Worm (Caenorhabditis elegans) whole organism, L4 larva: ENCODE data around the gene F58F9.9.

Experiments
- D1046.2 ChIP-seq: fragments of 200-800 bp; sonication (Bioruptor generic); IDR thresholded peaks from 2 replicates; pipeline ENCODE4 v1.3.6; 2022; ENCODE audit warnings: missing genetic modification characterization, missing compliant biosample characterization
- F10B5.3 ChIP-seq: sonication (generic microtip); optimal IDR thresholded peaks from 2 replicates; lab custom pipeline; 2016; ENCODE audit warnings: mild to moderate bottlenecking, missing genetic modification characterization, missing compliant biosample characterization
- F37D6.2 ChIP-seq: sonication (generic microtip); optimal IDR thresholded peaks from 2 replicates; lab custom pipeline; 2016; ENCODE audit warnings: mild to moderate bottlenecking, missing genetic modification characterization, missing compliant biosample characterization
- F49E8.2 ChIP-seq: sonication (generic microtip); optimal IDR thresholded peaks from 2 replicates; lab custom pipeline; 2016; ENCODE audit warnings: missing compliant biosample characterization, mild to moderate bottlenecking, missing genetic modification characterization, borderline replicate concordance
- T20F7.1 ChIP-seq: fragments of 200-800 bp; sonication (Bioruptor generic); optimal IDR thresholded peaks from 2 replicates; lab custom pipeline; 2018; ENCODE audit warnings: mild to moderate bottlenecking, missing genetic modification characterization, missing compliant biosample characterization
- Y5F2A.4 ChIP-seq: fragments of 200-800 bp; sonication (Bioruptor generic); optimal IDR thresholded peaks from 2 replicates; lab custom pipeline; 2018; ENCODE audit warnings: mild to moderate bottlenecking, missing genetic modification characterization, missing compliant biosample characterization
- aha-1 ChIP-seq: fragments of 150-350 bp; peaks from one replicate; lab custom pipeline; 2014; ENCODE audit warnings: missing biosample characterization, missing genetic modification characterization
- aly-2 ChIP-seq: sonication (generic microtip); optimal IDR thresholded peaks from 2 replicates; lab custom pipeline; 2018; ENCODE audit warnings: missing biosample characterization, missing genetic modification characterization
- ceh-20 ChIP-seq: fragments of 200-800 bp; sonication (Bioruptor generic); IDR thresholded peaks from 2 replicates; pipeline ENCODE4 v1.3.6; 2022; ENCODE audit warnings: missing genetic modification reagents, missing genetic modification characterization, missing compliant biosample characterization
- ceh-28 ChIP-seq: fragments of 150-350 bp; optimal IDR thresholded peaks from 2 replicates; lab custom pipeline; 2014; ENCODE audit warnings: missing biosample characterization, missing genetic modification reagents, missing genetic modification characterization
- ceh-62 ChIP-seq: sonication (generic microtip); optimal IDR thresholded peaks from 2 replicates; lab custom pipeline; 2017; ENCODE audit warnings: missing biosample characterization, missing genetic modification characterization
- daf-12 ChIP-seq: fragments of 150-350 bp; optimal IDR thresholded peaks from 2 replicates; lab custom pipeline; 2014; ENCODE audit warnings: missing biosample characterization, missing genetic modification reagents, missing genetic modification characterization
- daf-16 ChIP-seq, 3 experiments: sonication (generic microtip); optimal IDR thresholded peaks; 2 replicates each; lab custom pipeline; 2016 to 2017; ENCODE audit warnings: missing genetic modification characterization in 3 of 3, missing genetic modification reagents in 3 of 3, mild to moderate bottlenecking in 2 of 3, missing compliant biosample characterization in 2 of 3, missing biosample characterization in 1 of 3, moderate library complexity in 1 of 3
- daf-19 ChIP-seq: fragments of 200-800 bp; sonication (Bioruptor generic); conservative IDR thresholded peaks from 2 replicates; pipeline ENCODE4 v1.3.6; 2022; ENCODE audit warnings: missing genetic modification characterization, missing compliant biosample characterization
- dmd-8 ChIP-seq: fragments of 200-800 bp; sonication (Bioruptor generic); IDR thresholded peaks from 2 replicates; pipeline ENCODE4 v1.3.6; 2022; ENCODE audit warnings: missing genetic modification characterization, missing compliant biosample characterization
- duxl-1 ChIP-seq: sonication (generic microtip); optimal IDR thresholded peaks from 2 replicates; lab custom pipeline; 2016; ENCODE audit warnings: mild to moderate bottlenecking, missing genetic modification characterization, moderate library complexity, missing compliant biosample characterization; ENCODE audit not compliant: poor library complexity
- fkh-10 ChIP-seq: fragments of 150-350 bp; optimal IDR thresholded peaks from 2 replicates; lab custom pipeline; 2014; ENCODE audit warnings: missing biosample characterization, missing genetic modification reagents, missing genetic modification characterization
- fos-1 ChIP-seq: fragments of 150-350 bp; optimal IDR thresholded peaks from 2 replicates; lab custom pipeline; 2014; ENCODE audit warnings: missing biosample characterization, missing genetic modification characterization
- hif-1 ChIP-seq, 2 experiments: sonication (generic microtip); optimal IDR thresholded peaks; 2 replicates each; lab custom pipeline; 2016 to 2017; ENCODE audit warnings: missing compliant biosample characterization in 2 of 2, missing genetic modification characterization in 2 of 2, missing genetic modification reagents in 2 of 2, missing genotype in 2 of 2, mild to moderate bottlenecking in 1 of 2
- hmg-1.1 ChIP-seq: fragments of 200-800 bp; sonication (Bioruptor generic); IDR thresholded peaks from 2 replicates; pipeline ENCODE4 v1.3.6; 2022; ENCODE audit warnings: missing genetic modification reagents, missing genetic modification characterization, missing compliant biosample characterization
- jun-1 ChIP-seq: fragments of 150-350 bp; optimal IDR thresholded peaks from 2 replicates; lab custom pipeline; 2014; ENCODE audit warnings: missing biosample characterization, missing genetic modification reagents, missing genetic modification characterization
- lim-7 ChIP-seq: fragments of 200-800 bp; sonication (Bioruptor generic); IDR thresholded peaks from 2 replicates; pipeline ENCODE4 v1.3.6; 2022; ENCODE audit warnings: missing genetic modification characterization, missing compliant biosample characterization
- lin-1 ChIP-seq: fragments of 200-800 bp; sonication (Bioruptor generic); IDR thresholded peaks from 2 replicates; pipeline ENCODE4 v1.3.6; 2022; ENCODE audit warnings: missing genetic modification reagents, missing genetic modification characterization, missing compliant biosample characterization
- lin-15B ChIP-seq: fragments of 150-350 bp; sonication (generic microtip); optimal IDR thresholded peaks from 3 replicates; lab custom pipeline; 2014; ENCODE audit warnings: missing biosample characterization, missing genetic modification characterization
- lin-39 ChIP-seq: fragments of 150-350 bp; optimal IDR thresholded peaks from 2 replicates; lab custom pipeline; 2014; ENCODE audit warnings: missing biosample characterization, missing genetic modification reagents, missing genetic modification characterization
- madf-5 ChIP-seq, 2 experiments: fragments of 200-800 bp; sonication (Bioruptor generic); IDR thresholded peaks; 2 replicates each; pipeline ENCODE4 v1.3.6; 2022; ENCODE audit warnings: missing compliant biosample characterization in 2 of 2, missing genetic modification characterization in 2 of 2
- mdt-29 ChIP-seq: fragments of 200-800 bp; sonication (Bioruptor generic); IDR thresholded peaks from 2 replicates; pipeline ENCODE4 v1.3.6; 2022; ENCODE audit warnings: missing genetic modification reagents, missing genetic modification characterization, missing compliant biosample characterization
- mxl-2 ChIP-seq: fragments of 200-800 bp; sonication (Bioruptor generic); conservative IDR thresholded peaks from 2 replicates; pipeline ENCODE4 v1.3.6; 2022; ENCODE audit warnings: missing genetic modification reagents, missing genetic modification characterization, missing compliant biosample characterization
- nhr-111 ChIP-seq: fragments of 200-800 bp; sonication (Bioruptor generic); optimal IDR thresholded peaks from 2 replicates; lab custom pipeline; 2018; ENCODE audit warnings: mild to moderate bottlenecking, missing genetic modification characterization, missing compliant biosample characterization
- nhr-28 ChIP-seq: fragments of 150-350 bp; optimal IDR thresholded peaks from 2 replicates; lab custom pipeline; 2014; ENCODE audit warnings: missing biosample characterization, missing genetic modification characterization
- nhr-76 ChIP-seq: fragments of 150-350 bp; optimal IDR thresholded peaks from 2 replicates; lab custom pipeline; 2014; ENCODE audit warnings: missing biosample characterization, missing genetic modification characterization
- nhr-77 ChIP-seq: fragments of 150-350 bp; optimal IDR thresholded peaks from 2 replicates; lab custom pipeline; 2014; ENCODE audit warnings: missing biosample characterization, missing genetic modification characterization
- pha-4 ChIP-seq, 2 experiments: fragments of 150-350 bp in 1 of 2; fragments of 200-800 bp in 1 of 2; sonication (Bioruptor generic) in 1 of 2; IDR thresholded peaks in 1 of 2; optimal IDR thresholded peaks in 1 of 2; 2 replicates each; pipeline versions ENCODE4 v1.3.6 to Lab custom; 2014 to 2022; ENCODE audit warnings: missing genetic modification characterization in 2 of 2, missing genetic modification reagents in 2 of 2, missing biosample characterization in 1 of 2, missing compliant biosample characterization in 1 of 2
- saeg-2 ChIP-seq: fragments of 200-800 bp; sonication (Bioruptor generic); IDR thresholded peaks from 2 replicates; pipeline ENCODE4 v1.3.6; 2022; ENCODE audit warnings: missing genetic modification reagents, missing genetic modification characterization, missing compliant biosample characterization
- sdz-12 ChIP-seq: fragments of 200-800 bp; sonication (Bioruptor generic); optimal IDR thresholded peaks from 2 replicates; lab custom pipeline; 2018; ENCODE audit warnings: mild to moderate bottlenecking, missing genetic modification characterization, missing compliant biosample characterization
- skn-1 ChIP-seq: fragments of 150-350 bp; optimal IDR thresholded peaks from 2 replicates; lab custom pipeline; 2014; ENCODE audit warnings: missing biosample characterization, missing genetic modification characterization
- snpc-1.2 ChIP-seq: fragments of 200-800 bp; sonication (Bioruptor generic); IDR thresholded peaks from 2 replicates; pipeline ENCODE4 v1.3.6; 2022; ENCODE audit warnings: missing genetic modification reagents, missing genetic modification characterization, missing compliant biosample characterization
- snpc-4 ChIP-seq: fragments of 150-350 bp; optimal IDR thresholded peaks from 2 replicates; lab custom pipeline; 2014; ENCODE audit warnings: missing biosample characterization, missing genetic modification characterization
- tra-1 ChIP-seq: fragments of 200-800 bp; sonication (Bioruptor generic); IDR thresholded peaks from 2 replicates; pipeline ENCODE4 v1.3.6; 2022; ENCODE audit warnings: missing genetic modification reagents, missing genetic modification characterization, missing compliant biosample characterization
- unc-130 ChIP-seq: sonication (generic microtip); optimal IDR thresholded peaks from 2 replicates; lab custom pipeline; 2016; ENCODE audit warnings: missing genetic modification reagents, missing genetic modification characterization, missing compliant biosample characterization
- unc-62 ChIP-seq, 3 experiments: fragments of 150-350 bp in 1 of 3; sonication (generic microtip); optimal IDR thresholded peaks in 2 of 3; peaks in 1 of 3; 1 replicate in 1 of 3; 2 replicates in 2 of 3; lab custom pipeline; 2014 to 2017; ENCODE audit warnings: missing biosample characterization in 3 of 3, missing genetic modification characterization in 3 of 3, missing genetic modification reagents in 3 of 3, missing genotype in 1 of 3
- vab-7 ChIP-seq: fragments of 200-800 bp; sonication (Bioruptor generic); IDR thresholded peaks from 2 replicates; pipeline ENCODE4 v1.3.6; 2022; ENCODE audit warnings: missing genetic modification reagents, missing genetic modification characterization, missing compliant biosample characterization
- zip-11 ChIP-seq: fragments of 200-800 bp; sonication (Bioruptor generic); IDR thresholded peaks from 2 replicates; pipeline ENCODE4 v1.3.6; 2022; ENCODE audit warnings: missing genetic modification characterization, missing compliant biosample characterization

Gene F58F9.9

DNA sequence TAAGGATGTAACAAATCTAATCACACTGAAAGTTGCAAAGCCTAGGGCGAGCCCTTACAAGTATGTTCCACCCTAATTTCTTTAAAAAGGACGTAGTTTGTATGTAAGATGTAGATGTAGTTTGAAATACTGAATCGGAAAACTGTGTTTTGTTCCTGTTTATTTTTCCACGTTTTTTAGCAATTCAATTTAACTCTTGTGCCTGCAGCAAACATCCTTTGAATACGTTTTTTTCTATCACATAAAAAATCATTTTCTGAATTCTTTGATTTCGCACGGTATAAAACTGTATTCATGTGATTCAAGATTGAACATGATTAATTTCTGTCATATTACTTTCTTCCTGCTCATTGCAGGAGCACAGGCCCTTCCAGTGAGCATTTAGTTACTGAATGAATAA lies at the start of gene F58F9.9:
F58F9.9 (plus strand) TSS at position 301 of the 400 bp plus-strand sequence.
- no peak for TF ChIP-seq F10B5.3 (tag; lab: Kevin White, UChicago)
- TF ChIP-seq lim-7 (GFP tag; lab: Robert Waterston, UW), result no peak
- no peak for TF ChIP-seq ceh-28 (tag; lab: Kevin White, UChicago)
- no peak for TF ChIP-seq lin-1
- TF ChIP-seq ceh-62, result no peak

DNA sequence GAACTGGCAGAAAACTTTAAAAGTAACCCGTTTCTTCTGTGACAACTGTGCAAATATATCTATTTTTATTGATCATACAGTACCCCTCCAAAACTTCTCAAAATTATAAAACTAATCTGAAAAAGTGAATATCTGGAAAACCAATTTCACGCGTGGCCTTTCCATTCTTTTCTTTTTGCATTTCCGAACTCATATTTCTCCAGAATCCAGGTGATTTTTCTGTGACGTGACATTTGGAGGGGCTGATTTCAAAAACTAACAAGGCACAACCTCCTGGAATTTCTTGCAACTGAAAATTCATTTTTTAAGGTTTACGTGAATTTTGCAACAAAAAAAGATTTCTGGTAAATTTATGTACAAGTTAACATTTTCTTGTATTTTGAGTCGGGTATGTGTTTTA lies 39.8 kb upstream of the F58F9.9 start:
- no peak for TF ChIP-seq nhr-77
- TF ChIP-seq aha-1 (tag; lab: Kevin White, UChicago), result no peak
- no peak for TF ChIP-seq lin-15B (tag; lab: Kevin White, UChicago)
- no peak for TF ChIP-seq F49E8.2
- TF ChIP-seq unc-62 (GFP tag; optimal IDR thresholded peaks at IDR 0.05 in 1 of 2; lab: Kevin White, UChicago), result peak in 1 of 2 experiments; percentile 48
- TF ChIP-seq unc-62 (tag; optimal IDR thresholded peaks at IDR 0.05; lab: Kevin White, UChicago), result no peak
- TF ChIP-seq saeg-2 (GFP tag; lab: Robert Waterston, UW), result no peak

DNA sequence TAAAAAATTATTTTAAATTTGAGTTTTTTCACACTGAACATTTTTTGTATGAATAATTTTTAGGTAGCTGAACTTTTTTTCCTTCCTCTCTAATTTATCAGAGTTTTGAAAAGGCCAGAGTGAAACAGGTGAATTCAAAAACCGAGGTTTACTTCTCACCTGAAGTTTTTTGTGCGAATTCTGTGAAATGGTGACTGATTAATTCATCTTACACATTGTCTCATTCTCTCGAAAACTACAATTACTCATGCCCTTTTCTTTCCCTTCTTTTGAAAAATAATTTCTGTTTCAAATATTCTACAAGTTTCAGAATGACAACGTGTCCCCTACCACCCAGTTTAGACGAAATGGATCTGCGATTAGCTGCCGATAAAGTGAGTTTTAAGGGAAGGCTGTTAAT lies 38.3 kb upstream of the F58F9.9 start, which contains the start of gene tkr-2:
tkr-2 (plus strand) TSS at position 301 of the 400 bp plus-strand sequence.
- TF ChIP-seq fkh-10 (GFP tag; lab: Kevin White, UChicago) (no peak), hmg-1.1 (no peak), pha-4 (GFP tag; IDR thresholded peaks at IDR 0.05; lab: Robert Waterston, UW) (no peak), pha-4 (tag; optimal IDR thresholded peaks at IDR 0.05; lab: Kevin White, UChicago) (no peak), dmd-8 (GFP tag; lab: Robert Waterston, UW) (no peak), snpc-4 (tag; lab: Kevin White, UChicago) (no peak), D1046.2 (GFP tag; lab: Robert Waterston, UW) (no peak), daf-12 (tag; lab: Kevin White, UChicago) (no peak), duxl-1 (tag; lab: Kevin White, UChicago) (no peak)

DNA sequence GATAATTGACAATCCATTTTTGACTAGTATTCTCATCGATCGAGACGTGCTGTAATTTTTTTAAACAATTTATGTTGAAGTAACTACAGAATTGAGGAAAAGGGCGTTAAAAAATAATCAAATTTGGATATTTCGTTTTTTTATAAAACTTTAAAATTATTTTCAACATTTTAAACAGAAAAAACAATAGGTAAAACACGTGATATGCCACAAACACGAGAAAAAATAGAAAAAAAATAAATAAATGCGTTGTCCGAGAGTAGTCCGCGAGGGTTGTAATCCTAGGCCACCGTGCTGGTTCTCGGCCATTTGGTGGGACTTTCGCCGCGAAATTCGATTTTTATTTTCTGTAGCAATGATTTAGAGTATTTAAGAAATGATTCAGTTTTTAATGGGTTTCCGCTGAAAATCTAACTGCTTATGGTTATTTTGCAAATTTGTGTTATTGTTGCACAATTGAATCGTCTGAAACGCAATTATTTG lies 33.8 kb upstream of the F58F9.9 start, which contains the start of gene C49A9.10:
C49A9.10 (minus strand) TSS at position 51 of the 483 bp plus-strand sequence.
- TF ChIP-seq skn-1 (no peak), mxl-2 (GFP tag; lab: Robert Waterston, UW) (no peak), lin-39 (tag; lab: Kevin White, UChicago) (no peak), sdz-12 (GFP tag; lab: Kevin White, UChicago) (no peak), fkh-10 (GFP tag; lab: Kevin White, UChicago) (peak; percentile 27), nhr-76 (no peak), ceh-20 (GFP tag; lab: Robert Waterston, UW) (no peak; the same call in 1 of the 2 replicates), daf-16 (GFP tag; optimal IDR thresholded peaks at IDR 0.05; lab: Kevin White, UChicago) (peak in 1 of 2 experiments; percentile 57), daf-16 (tag; optimal IDR thresholded peaks at IDR 0.05; lab: Kevin White, UChicago) (peak; percentile 69), zip-11 (GFP tag; lab: Robert Waterston, UW) (no peak), T20F7.1 (peak; percentile 70), pha-4 (GFP tag; IDR thresholded peaks at IDR 0.05; lab: Robert Waterston, UW) (0 out of 2 replicates have a peak, but pooled peaks have one; percentile 43), pha-4 (tag; optimal IDR thresholded peaks at IDR 0.05; lab: Kevin White, UChicago) (peak; percentile 36), hif-1 (tag; optimal IDR thresholded peaks at IDR 0.05; lab: Kevin White, UChicago) (peak in 1 of 2 experiments; percentile 92), nhr-111 (GFP tag; lab: Kevin White, UChicago) (no peak), F37D6.2 (tag; lab: Kevin White, UChicago) (peak; percentile 33), vab-7 (GFP tag; lab: Robert Waterston, UW) (no peak), hmg-1.1 (no peak), mdt-29 (peak; percentile 71), Y5F2A.4 (GFP tag; lab: Kevin White, UChicago) (no peak), unc-130 (peak; percentile 89), snpc-1.2 (peak; percentile 95), aly-2 (no peak), madf-5 (GFP tag; IDR thresholded peaks at IDR 0.05; lab: Robert Waterston, UW) (no peak), nhr-28 (tag; lab: Kevin White, UChicago) (no peak), tra-1 (GFP tag; lab: Robert Waterston, UW) (peak; percentile 73; the same call in 1 of the 2 replicates), daf-19 (GFP tag; lab: Robert Waterston, UW) (no peak), unc-62 (GFP tag; optimal IDR thresholded peaks at IDR 0.05 in 1 of 2; lab: Kevin White, UChicago) (peak in 1 of 2 experiments; percentile 13), unc-62 (tag; optimal IDR thresholded peaks at IDR 0.05; lab: Kevin White, UChicago) (no peak), fos-1 (no peak), jun-1 (tag; lab: Kevin White, UChicago) (no peak), ceh-62 (no peak)
